Worm (Caenorhabditis elegans) whole organism, early embryonic: ENCODE results near the gene efhc-1.

Source experiments
- ama-1 ChIP-seq: fragments of 150-350 bp; optimal IDR thresholded peaks from 2 replicates; lab custom pipeline; 2014
- ceh-36 ChIP-seq: sonication (generic microtip); optimal IDR thresholded peaks from 2 replicates; lab custom pipeline; 2016; ENCODE audit warnings: missing genetic modification characterization, inconsistent platforms, missing compliant biosample characterization
- tbx-37 ChIP-seq: fragments of 200-800 bp; sonication (Bioruptor generic); conservative IDR thresholded peaks from 2 replicates; pipeline ENCODE4 v1.3.6; 2022; ENCODE audit warnings: missing genetic modification reagents, missing genetic modification characterization, missing compliant biosample characterization

- TF ChIP-seq tbx-37 (GFP tag; lab: Robert Waterston, UW) = no peak; the same call in 1 of the 2 replicates
- no peak for TF ChIP-seq ama-1
- TF ChIP-seq ceh-36 (tag; lab: Kevin White, UChicago) = no peak
Measured at ce11 chrX:10391174-10391573, 33.0 kb downstream of the efhc-1 start.
